Worm (Caenorhabditis elegans) whole organism, young adult: Measurements from ENCODE around the gene fbxb-9.
A peak's percentile ranks its signal among the peaks of the same experiment; 100 is the strongest.

Experiments used
- B0035.1 ChIP-seq: sonication (generic microtip); optimal IDR thresholded peaks from 2 replicates; lab custom pipeline; 2016; ENCODE audit warnings: missing genetic modification characterization, mild to moderate bottlenecking, missing compliant biosample characterization, missing genotype, missing genetic modification reagents
- B0261.1 ChIP-seq: sonication (generic microtip); optimal IDR thresholded peaks from 2 replicates; lab custom pipeline; 2016; ENCODE audit warnings: mild to moderate bottlenecking, missing genetic modification characterization, moderate library complexity, missing compliant biosample characterization
- C17E4.6 ChIP-seq: fragments of 200-800 bp; sonication (Bioruptor generic); IDR thresholded peaks from 2 replicates; pipeline ENCODE4 v1.3.6; 2022; ENCODE audit warnings: missing genetic modification reagents, missing genetic modification characterization, missing compliant biosample characterization
- F33H1.4 ChIP-seq: fragments of 200-800 bp; sonication (Bioruptor generic); IDR thresholded peaks from 2 replicates; pipeline ENCODE4 v1.3.6; 2022; ENCODE audit warnings: missing genetic modification reagents, missing genetic modification characterization, missing compliant biosample characterization
- F39B2.1 ChIP-seq: fragments of 200-800 bp; sonication (Bioruptor generic); IDR thresholded peaks from 2 replicates; pipeline ENCODE4 v1.3.6; 2022; ENCODE audit warnings: missing genetic modification reagents, missing genetic modification characterization, missing compliant biosample characterization
- F49E8.2 ChIP-seq: sonication (generic microtip); optimal IDR thresholded peaks from 3 replicates; lab custom pipeline; 2017; ENCODE audit warnings: missing genetic modification characterization, mild to moderate bottlenecking, missing compliant biosample characterization, antibody characterized with exemption, moderate library complexity; ENCODE audit not compliant: insufficient read depth
- F55B11.4 ChIP-seq: sonication (generic microtip); optimal IDR thresholded peaks from 2 replicates; lab custom pipeline; 2016; ENCODE audit warnings: missing compliant biosample characterization, missing genetic modification characterization, borderline replicate concordance; ENCODE audit not compliant: insufficient read depth
- T26A5.8 ChIP-seq: sonication (generic microtip); optimal IDR thresholded peaks from 2 replicates; lab custom pipeline; 2016; ENCODE audit warnings: missing genetic modification characterization, missing compliant biosample characterization
- Y56A3A.18 ChIP-seq: fragments of 200-800 bp; sonication (Bioruptor generic); IDR thresholded peaks from 2 replicates; pipeline ENCODE4 v1.3.6; 2022; ENCODE audit warnings: missing genetic modification reagents, missing genetic modification characterization, missing compliant biosample characterization
- Y67H2A.10 ChIP-seq: fragments of 200-800 bp; sonication (Bioruptor generic); conservative IDR thresholded peaks from 2 replicates; pipeline ENCODE4 v1.3.6; 2022; ENCODE audit warnings: missing genetic modification reagents, missing genetic modification characterization, missing compliant biosample characterization
- Y95B8A.8 ChIP-seq: fragments of 200-800 bp; sonication (Bioruptor generic); IDR thresholded peaks from 2 replicates; pipeline ENCODE4 v1.3.6; 2022; ENCODE audit warnings: missing genetic modification reagents, missing genetic modification characterization, missing compliant biosample characterization
- ZK185.1 ChIP-seq: sonication (generic microtip); optimal IDR thresholded peaks from 2 replicates; lab custom pipeline; 2016; ENCODE audit warnings: mild to moderate bottlenecking, missing genetic modification characterization, missing compliant biosample characterization; ENCODE audit not compliant: poor library complexity, severe bottlenecking
- ama-1 ChIP-seq, 3 experiments: fragments of 150-350 bp in 1 of 3; sonication (generic microtip) in 2 of 3; optimal IDR thresholded peaks; 2 replicates each; lab custom pipeline; 2014 to 2018; ENCODE audit warnings: missing biosample characterization in 2 of 3, missing genetic modification characterization in 2 of 3, missing genetic modification reagents in 2 of 3
- aptf-2 ChIP-seq: fragments of 200-800 bp; sonication (Bioruptor generic); conservative IDR thresholded peaks from 2 replicates; pipeline ENCODE4 v1.3.6; 2022; ENCODE audit warnings: missing genetic modification reagents, missing genetic modification characterization, missing compliant biosample characterization
- atf-7 ChIP-seq: sonication (generic microtip); optimal IDR thresholded peaks from 2 replicates; lab custom pipeline; 2017; ENCODE audit warnings: mild to moderate bottlenecking, missing genetic modification characterization, missing compliant biosample characterization
- attf-5 ChIP-seq: fragments of 200-800 bp; sonication (Bioruptor generic); optimal IDR thresholded peaks from 2 replicates; lab custom pipeline; 2018; ENCODE audit warnings: mild to moderate bottlenecking, missing genetic modification characterization, missing compliant biosample characterization
- cebp-1 ChIP-seq, 2 experiments: fragments of 200-800 bp in 1 of 2; sonication (Bioruptor generic) in 1 of 2; sonication (generic microtip) in 1 of 2; IDR thresholded peaks in 1 of 2; optimal IDR thresholded peaks in 1 of 2; 2 replicates each; pipeline versions ENCODE4 v1.3.6 to Lab custom; 2017 to 2022; ENCODE audit warnings: missing compliant biosample characterization in 2 of 2, missing genetic modification characterization in 2 of 2, mild to moderate bottlenecking in 1 of 2, missing genetic modification reagents in 1 of 2, moderate library complexity in 1 of 2
- ceh-100 ChIP-seq: fragments of 200-800 bp; sonication (Bioruptor generic); IDR thresholded peaks from 2 replicates; pipeline ENCODE4 v1.3.6; 2022; ENCODE audit warnings: missing genetic modification reagents, missing genetic modification characterization, missing compliant biosample characterization
- chd-7 ChIP-seq: sonication (generic microtip); optimal IDR thresholded peaks from 2 replicates; lab custom pipeline; 2016; ENCODE audit warnings: mild to moderate bottlenecking, missing genetic modification characterization, moderate library complexity, missing compliant biosample characterization
- egl-44 ChIP-seq: fragments of 200-800 bp; sonication (Bioruptor generic); IDR thresholded peaks from 2 replicates; pipeline ENCODE4 v1.3.6; 2022; ENCODE audit warnings: missing genetic modification reagents, missing genetic modification characterization, missing compliant biosample characterization
- him-1 ChIP-seq: sonication (generic microtip); optimal IDR thresholded peaks from 2 replicates; lab custom pipeline; 2016; ENCODE audit warnings: missing genotype, missing genetic modification reagents, missing genetic modification characterization, missing compliant biosample characterization
- hlh-26 ChIP-seq: fragments of 200-800 bp; sonication (Bioruptor generic); conservative IDR thresholded peaks from 2 replicates; pipeline ENCODE4 v1.3.6; 2022; ENCODE audit warnings: missing genetic modification reagents, missing genetic modification characterization, missing compliant biosample characterization
- hrde-1 ChIP-seq: sonication (generic microtip); optimal IDR thresholded peaks from 2 replicates; lab custom pipeline; 2016; ENCODE audit warnings: missing genetic modification characterization, mild to moderate bottlenecking, missing compliant biosample characterization, moderate library complexity, missing genotype, missing genetic modification reagents, borderline replicate concordance
- hsf-1 ChIP-seq: fragments of 200-800 bp; sonication (Bioruptor generic); IDR thresholded peaks from 2 replicates; pipeline ENCODE4 v1.3.6; 2022; ENCODE audit warnings: missing genetic modification reagents, missing genetic modification characterization, missing compliant biosample characterization
- lin-26 ChIP-seq: fragments of 200-800 bp; sonication (Bioruptor generic); IDR thresholded peaks from 2 replicates; pipeline ENCODE4 v1.3.6; 2022; ENCODE audit warnings: missing genetic modification reagents, missing genetic modification characterization, missing compliant biosample characterization
- lin-35 ChIP-seq, 3 experiments: fragments of 150-350 bp in 2 of 3; sonication (generic microtip) in 1 of 3; optimal IDR thresholded peaks; 2 replicates each; lab custom pipeline; 2014 to 2018; ENCODE audit warnings: missing biosample characterization in 3 of 3, missing genetic modification characterization in 3 of 3, missing genetic modification reagents in 3 of 3
- lsl-1 ChIP-seq: fragments of 200-800 bp; sonication (Bioruptor generic); optimal IDR thresholded peaks from 2 replicates; lab custom pipeline; 2018; ENCODE audit warnings: mild to moderate bottlenecking, missing genetic modification characterization, moderate library complexity, missing compliant biosample characterization
- lsy-27 ChIP-seq: sonication (generic microtip); optimal IDR thresholded peaks from 2 replicates; lab custom pipeline; 2017; ENCODE audit warnings: missing genetic modification characterization, mild to moderate bottlenecking, missing compliant biosample characterization, antibody characterized with exemption, missing genotype, borderline replicate concordance; ENCODE audit not compliant: insufficient read depth
- mxl-1 ChIP-seq: sonication (generic microtip); optimal IDR thresholded peaks from 2 replicates; lab custom pipeline; 2016; ENCODE audit warnings: missing genetic modification characterization, missing compliant biosample characterization
- nfya-1 ChIP-seq: sonication (generic microtip); optimal IDR thresholded peaks from 2 replicates; lab custom pipeline; 2017; ENCODE audit warnings: antibody characterized with exemption, missing compliant biosample characterization, missing genetic modification characterization, borderline replicate concordance; ENCODE audit not compliant: insufficient read depth
- nfyb-1 ChIP-seq: fragments of 200-800 bp; sonication (Bioruptor generic); IDR thresholded peaks from 2 replicates; pipeline ENCODE4 v1.3.6; 2022; ENCODE audit warnings: missing genetic modification reagents, missing genetic modification characterization, missing compliant biosample characterization
- nhr-27 ChIP-seq: fragments of 200-800 bp; sonication (Bioruptor generic); optimal IDR thresholded peaks from 2 replicates; lab custom pipeline; 2018; ENCODE audit warnings: mild to moderate bottlenecking, missing genetic modification characterization, moderate library complexity, missing compliant biosample characterization
- pbrm-1 ChIP-seq: fragments of 200-800 bp; sonication (Bioruptor generic); IDR thresholded peaks from 2 replicates; pipeline ENCODE4 v1.3.6; 2022; ENCODE audit warnings: missing genetic modification reagents, missing genetic modification characterization, missing compliant biosample characterization
- sdz-38 ChIP-seq: sonication (generic microtip); optimal IDR thresholded peaks from 2 replicates; lab custom pipeline; 2016; ENCODE audit warnings: missing genotype, missing genetic modification characterization, missing compliant biosample characterization
- snpc-1.1 ChIP-seq: sonication (generic microtip); optimal IDR thresholded peaks from 2 replicates; lab custom pipeline; 2017; ENCODE audit warnings: missing genetic modification characterization, mild to moderate bottlenecking, missing compliant biosample characterization, antibody characterized with exemption, moderate library complexity, missing genotype, missing genetic modification reagents; ENCODE audit not compliant: insufficient read depth
- snpc-1.3 ChIP-seq: sonication (generic microtip); optimal IDR thresholded peaks from 2 replicates; lab custom pipeline; 2017; ENCODE audit warnings: missing genetic modification characterization, mild to moderate bottlenecking, missing compliant biosample characterization, antibody characterized with exemption, moderate library complexity, missing genotype, missing genetic modification reagents; ENCODE audit not compliant: insufficient read depth
- snpc-3.4 ChIP-seq: sonication (generic microtip); optimal IDR thresholded peaks from 2 replicates; lab custom pipeline; 2017; ENCODE audit warnings: missing genetic modification characterization, mild to moderate bottlenecking, missing compliant biosample characterization, antibody characterized with exemption, moderate library complexity, missing genotype, missing genetic modification reagents
- snpc-4 ChIP-seq, 5 experiments: fragments of 150-350 bp in 1 of 5; sonication (generic microtip) in 4 of 5; optimal IDR thresholded peaks; 2 replicates each; lab custom pipeline; 2014 to 2018; ENCODE audit warnings: missing genetic modification characterization in 5 of 5, missing biosample characterization in 3 of 5, antibody characterized with exemption in 2 of 5, mild to moderate bottlenecking in 2 of 5, missing compliant biosample characterization in 2 of 5, missing genotype in 2 of 5, moderate library complexity in 2 of 5, missing genetic modification reagents in 1 of 5
- zim-3 ChIP-seq: sonication (generic microtip); optimal IDR thresholded peaks from 2 replicates; lab custom pipeline; 2017; ENCODE audit warnings: mild to moderate bottlenecking, missing genetic modification characterization, moderate library complexity, missing compliant biosample characterization
- ztf-18 ChIP-seq: sonication (generic microtip); optimal IDR thresholded peaks from 2 replicates; lab custom pipeline; 2016; ENCODE audit warnings: missing genotype, mild to moderate bottlenecking, missing genetic modification characterization, missing compliant biosample characterization
- ztf-6 ChIP-seq: fragments of 200-800 bp; sonication (Bioruptor generic); IDR thresholded peaks from 2 replicates; pipeline ENCODE4 v1.3.6; 2022; ENCODE audit warnings: missing genetic modification reagents, missing genetic modification characterization, missing compliant biosample characterization

The fbxb-9 gene

DNA sequence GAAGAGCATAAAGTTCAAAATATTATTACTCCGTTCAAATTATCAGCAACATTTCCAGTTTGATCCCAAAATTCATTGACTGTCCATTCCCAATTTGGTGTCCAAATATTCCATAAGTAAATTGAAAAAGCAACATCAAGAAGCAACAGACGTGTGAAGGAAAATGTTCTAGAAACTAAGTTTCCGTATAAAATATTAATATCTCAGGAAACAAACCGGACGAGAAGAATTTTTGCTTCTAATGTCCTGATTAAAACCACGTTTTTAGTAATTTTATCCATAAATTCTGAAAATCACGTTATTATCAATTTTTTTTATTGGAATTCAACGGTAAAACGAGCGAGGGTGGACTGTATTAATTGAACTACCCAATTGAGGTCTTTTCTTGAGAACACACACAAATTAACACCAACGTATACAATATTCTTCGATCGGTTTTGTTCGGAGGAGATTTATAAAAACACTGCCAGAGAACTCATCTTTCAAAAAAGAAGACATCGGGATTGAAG lies 15.3 kb downstream of the fbxb-9 start, which contains the start of gene pigq-1 (continued):
- TF ChIP-seq lsy-27, result no peak
- no peak for TF ChIP-seq F33H1.4 (GFP tag; lab: Robert Waterston, UW)
- TF ChIP-seq ZK185.1 (tag; lab: Kevin White, UChicago), result peak; percentile 83
- TF ChIP-seq snpc-1.1 (tag; lab: Kevin White, UChicago), result peak; percentile 51
- peak; percentile 71; the same call in 1 of the 2 replicates for TF ChIP-seq Y56A3A.18
- TF ChIP-seq zim-3, result peak; percentile 38
- TF ChIP-seq ceh-100 (GFP tag; lab: Robert Waterston, UW), result 0 out of 2 replicates have a peak, but pooled peaks have one; percentile 25
- peak; percentile 86 for TF ChIP-seq F49E8.2
- peak; percentile 90 for TF ChIP-seq ama-1 (optimal IDR thresholded peaks at IDR 0.05; lab: Kevin White, UChicago)
- no peak for TF ChIP-seq ama-1 (GFP tag; optimal IDR thresholded peaks at IDR 0.05; lab: Kevin White, UChicago)
- peak; percentile 4 for TF ChIP-seq lsl-1 (GFP tag; lab: Kevin White, UChicago)
- TF ChIP-seq hsf-1, result 0 out of 2 replicates have a peak, but pooled peaks have one; percentile 67
- TF ChIP-seq egl-44, result no peak
- peak; percentile 72 for TF ChIP-seq snpc-1.3 (tag; lab: Kevin White, UChicago)
- peak; percentile 71; the same call in 1 of the 2 replicates for TF ChIP-seq nfyb-1 (GFP tag; lab: Robert Waterston, UW)
- TF ChIP-seq sdz-38 (tag; lab: Kevin White, UChicago), result no peak
- TF ChIP-seq B0035.1 (tag; lab: Kevin White, UChicago), result peak; percentile 74
- peak; percentile 56 for TF ChIP-seq him-1 (tag; lab: Kevin White, UChicago)
- TF ChIP-seq nfya-1, result no peak
- no peak for TF ChIP-seq F55B11.4 (tag; lab: Kevin White, UChicago)
- no peak for TF ChIP-seq snpc-4 (GFP tag; optimal IDR thresholded peaks at IDR 0.05; lab: Kevin White, UChicago)
- TF ChIP-seq snpc-4 (tag; optimal IDR thresholded peaks at IDR 0.05; lab: Kevin White, UChicago), result peak in 2 of 4 experiments; percentile 47 to 48
- TF ChIP-seq atf-7 (tag; lab: Kevin White, UChicago), result peak; percentile 71
- TF ChIP-seq T26A5.8 (tag; lab: Kevin White, UChicago), result peak; percentile 21
- TF ChIP-seq B0261.1 (tag; lab: Kevin White, UChicago), result no peak
- peak; percentile 63 for TF ChIP-seq lin-26 (GFP tag; lab: Robert Waterston, UW)
- TF ChIP-seq nhr-27, result peak; percentile 30
- peak; percentile 52 for TF ChIP-seq chd-7 (tag; lab: Kevin White, UChicago)
- TF ChIP-seq hrde-1 (tag; lab: Kevin White, UChicago), result peak; percentile 90
- TF ChIP-seq Y67H2A.10, result no peak
- TF ChIP-seq aptf-2 (GFP tag; lab: Robert Waterston, UW), result no peak
- 0 out of 2 replicates have a peak, but pooled peaks have one; percentile 6 for TF ChIP-seq C17E4.6 (GFP tag; lab: Robert Waterston, UW)
- TF ChIP-seq mxl-1 (tag; lab: Kevin White, UChicago), result peak; percentile 22
- TF ChIP-seq Y95B8A.8 (GFP tag; lab: Robert Waterston, UW), result 0 out of 2 replicates have a peak, but pooled peaks have one; percentile 36
- peak; percentile 47; the same call in 1 of the 2 replicates for TF ChIP-seq F39B2.1 (GFP tag; lab: Robert Waterston, UW)
- TF ChIP-seq, all 124 proteins: peak for 51

DNA sequence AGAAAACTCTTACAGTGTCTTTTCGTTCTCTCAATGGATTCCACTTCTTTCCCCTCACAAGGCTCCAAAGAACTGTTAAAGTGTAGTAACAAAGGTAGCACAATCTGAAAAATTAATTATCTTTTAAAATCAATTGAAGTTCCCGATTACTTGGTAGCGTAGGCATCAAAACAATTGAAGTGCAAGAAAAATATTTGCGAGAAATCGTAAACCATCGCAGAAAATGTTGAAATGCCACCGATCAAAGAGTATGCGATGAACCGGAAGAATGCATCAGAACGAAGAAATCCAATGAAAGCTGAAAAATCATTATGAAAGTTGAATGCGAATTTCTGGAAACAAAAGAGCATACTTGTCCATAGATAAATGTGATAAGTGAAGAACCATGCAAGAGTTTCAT lies 15.9 kb downstream of the fbxb-9 start:
- TF ChIP-seq lin-26 (GFP tag; lab: Robert Waterston, UW) (no peak), F33H1.4 (GFP tag; lab: Robert Waterston, UW) (no peak), him-1 (tag; lab: Kevin White, UChicago) (no peak), snpc-3.4 (tag; lab: Kevin White, UChicago) (no peak), ztf-6 (GFP tag; lab: Robert Waterston, UW) (no peak), lin-35 (GFP tag; optimal IDR thresholded peaks at IDR 0.05; lab: Kevin White, UChicago) (no peak), ztf-18 (tag; lab: Kevin White, UChicago) (no peak), attf-5 (GFP tag; lab: Kevin White, UChicago) (no peak), cebp-1 (GFP tag; IDR thresholded peaks at IDR 0.05; lab: Robert Waterston, UW) (no peak), cebp-1 (tag; optimal IDR thresholded peaks at IDR 0.05; lab: Kevin White, UChicago) (no peak), hlh-26 (GFP tag; lab: Robert Waterston, UW) (no peak), Y67H2A.10 (no peak), pbrm-1 (GFP tag; lab: Robert Waterston, UW) (no peak)
